Fruit fly (Drosophila melanogaster) whole organism, embryonic: ENCODE results near the gene Cul5.

Experiments
- ATbp ChIP-seq: fragments of 200-800 bp; sonication (Bioruptor generic); optimal IDR thresholded peaks from 2 replicates; lab custom pipeline; 2017; ENCODE audit warnings: missing biosample characterization, mild to moderate bottlenecking, missing genetic modification characterization, missing genetic modification reagents
- Abd-B ChIP-seq: fragments of 200-800 bp; sonication (Bioruptor generic); optimal IDR thresholded peaks from 2 replicates; lab custom pipeline; 2018; ENCODE audit warnings: missing biosample characterization, mild to moderate bottlenecking, missing genetic modification characterization, moderate library complexity
- Adf1 ChIP-seq: fragments of 200-800 bp; sonication (Bioruptor generic); IDR thresholded peaks from 2 replicates; pipeline ENCODE4 v1.3.6; 2022; ENCODE audit warnings: missing biosample characterization, missing genetic modification characterization
- Bdp1 ChIP-seq: fragments of 200-800 bp; sonication (Bioruptor generic); optimal IDR thresholded peaks from 3 replicates; lab custom pipeline; 2016; ENCODE audit warnings: missing biosample characterization, missing genetic modification characterization
- CG10366 ChIP-seq: fragments of 200-800 bp; sonication (Bioruptor generic); IDR thresholded peaks from 2 replicates; pipeline ENCODE4 v1.3.6; 2022; ENCODE audit warnings: missing biosample characterization, missing genetic modification characterization
- CG10462 ChIP-seq: fragments of 200-800 bp; sonication (Bioruptor generic); optimal IDR thresholded peaks from 2 replicates; lab custom pipeline; 2016; ENCODE audit warnings: missing biosample characterization, missing genetic modification characterization
- CG10959 ChIP-seq: fragments of 200-800 bp; sonication (Bioruptor generic); IDR thresholded peaks from 2 replicates; pipeline ENCODE4 v1.3.6; 2022; ENCODE audit warnings: missing biosample characterization, missing genetic modification characterization
- CG11398 ChIP-seq: fragments of 200-800 bp; sonication (Bioruptor generic); optimal IDR thresholded peaks from 2 replicates; lab custom pipeline; 2016; ENCODE audit warnings: missing biosample characterization, missing genetic modification characterization
- CG11696 ChIP-seq: fragments of 200-800 bp; sonication (Bioruptor generic); IDR thresholded peaks from 2 replicates; pipeline ENCODE4 v1.3.6; 2022; ENCODE audit warnings: missing biosample characterization, missing genetic modification characterization
- CG14710 ChIP-seq: fragments of 200-800 bp; sonication (Bioruptor generic); optimal IDR thresholded peaks from 3 replicates; lab custom pipeline; 2019; ENCODE audit warnings: missing biosample characterization, mild to moderate bottlenecking, missing genetic modification characterization, moderate library complexity
- CG15514 ChIP-seq: fragments of 200-800 bp; sonication (Bioruptor generic); optimal IDR thresholded peaks from 3 replicates; lab custom pipeline; 2017; ENCODE audit warnings: missing biosample characterization, missing genetic modification characterization, mild to moderate bottlenecking, moderate library complexity, missing genetic modification reagents
- CG17829 ChIP-seq: fragments of 200-800 bp; optimal IDR thresholded peaks from 2 replicates; lab custom pipeline; 2019; ENCODE audit warnings: missing biosample characterization, mild to moderate bottlenecking, missing genetic modification characterization, moderate library complexity
- CG2116 ChIP-seq: fragments of 200-800 bp; sonication (Bioruptor generic); optimal IDR thresholded peaks from 3 replicates; lab custom pipeline; 2018; ENCODE audit warnings: missing biosample characterization, mild to moderate bottlenecking, missing genetic modification characterization
- CG2678 ChIP-seq: fragments of 200-800 bp; sonication (Bioruptor generic); optimal IDR thresholded peaks from 3 replicates; lab custom pipeline; 2019; ENCODE audit warnings: missing biosample characterization, mild to moderate bottlenecking, missing genetic modification characterization, moderate library complexity
- CG31388 ChIP-seq: fragments of 200-800 bp; sonication (Bioruptor generic); optimal IDR thresholded peaks from 2 replicates; lab custom pipeline; 2016; ENCODE audit warnings: missing biosample characterization, missing genetic modification characterization
- CG32772 ChIP-seq: fragments of 200-800 bp; sonication (Bioruptor generic); IDR thresholded peaks from 2 replicates; pipeline ENCODE4 v1.3.6; 2022; ENCODE audit warnings: missing biosample characterization, missing genetic modification characterization
- CG3847 ChIP-seq: fragments of 200-800 bp; sonication (Bioruptor generic); IDR thresholded peaks from 2 replicates; pipeline ENCODE4 v1.3.6; 2022; ENCODE audit warnings: missing biosample characterization, missing genetic modification characterization
- CG4404 ChIP-seq: fragments of 200-800 bp; sonication (Bioruptor generic); IDR thresholded peaks from 2 replicates; pipeline ENCODE4 v1.3.6; 2022; ENCODE audit warnings: missing biosample characterization, missing genetic modification characterization
- CG4424 ChIP-seq: fragments of 200-800 bp; sonication (Bioruptor generic); optimal IDR thresholded peaks from 3 replicates; lab custom pipeline; 2016; ENCODE audit warnings: missing biosample characterization, missing genetic modification characterization
- CG5953 ChIP-seq: fragments of 200-800 bp; sonication (Bioruptor generic); IDR thresholded peaks from 2 replicates; pipeline ENCODE4 v1.3.6; 2022; ENCODE audit warnings: missing biosample characterization, missing genetic modification characterization
- CG6765 ChIP-seq: fragments of 200-800 bp; sonication (Bioruptor generic); optimal IDR thresholded peaks from 3 replicates; lab custom pipeline; 2017; ENCODE audit warnings: missing biosample characterization, mild to moderate bottlenecking, missing genetic modification characterization
- CG7357 ChIP-seq: fragments of 200-800 bp; sonication (Bioruptor generic); IDR thresholded peaks from 3 replicates; pipeline ENCODE4 v1.3.6; 2022; ENCODE audit warnings: missing biosample characterization, missing genetic modification characterization
- CG8290 ChIP-seq, 3 experiments: fragments of 200-800 bp; sonication (Bioruptor generic); optimal IDR thresholded peaks; 2 replicates each; lab custom pipeline; 2016 to 2019; ENCODE audit warnings: missing biosample characterization in 3 of 3, missing genetic modification characterization in 3 of 3, mild to moderate bottlenecking in 2 of 3, moderate library complexity in 1 of 3
- CG9932 ChIP-seq: fragments of 200-800 bp; sonication (Bioruptor generic); IDR thresholded peaks from 2 replicates; pipeline ENCODE4 v1.3.6; 2022; ENCODE audit warnings: missing biosample characterization, missing genetic modification characterization
- CHES-1-like ChIP-seq: fragments of 200-800 bp; sonication (Bioruptor generic); optimal IDR thresholded peaks from 2 replicates; lab custom pipeline; 2016; ENCODE audit warnings: missing biosample characterization, missing genetic modification characterization
- Dbx ChIP-seq: fragments of 200-800 bp; sonication (Bioruptor generic); IDR thresholded peaks from 3 replicates; pipeline ENCODE4 v1.3.6; 2022; ENCODE audit warnings: missing biosample characterization, missing genetic modification characterization
- Fer2 ChIP-seq: fragments of 200-800 bp; sonication (Bioruptor generic); optimal IDR thresholded peaks from 2 replicates; lab custom pipeline; 2018; ENCODE audit warnings: missing biosample characterization, mild to moderate bottlenecking, missing genetic modification characterization, moderate library complexity
- Hsf ChIP-seq: fragments of 200-800 bp; sonication (Bioruptor generic); optimal IDR thresholded peaks from 3 replicates; lab custom pipeline; 2016; ENCODE audit warnings: missing biosample characterization, missing genetic modification characterization
- Max ChIP-seq: fragments of 200-800 bp; sonication (Bioruptor generic); optimal IDR thresholded peaks from 2 replicates; lab custom pipeline; 2016; ENCODE audit warnings: missing biosample characterization, mild to moderate bottlenecking, missing genetic modification characterization
- Med ChIP-seq: fragments of 200-800 bp; sonication (Bioruptor generic); peaks from one replicate; lab custom pipeline; 2016; ENCODE audit warnings: missing biosample characterization, missing genetic modification characterization, mild to moderate bottlenecking, inconsistent platforms, moderate library complexity
- NC2β ChIP-seq: fragments of 200-800 bp; sonication (Bioruptor generic); optimal IDR thresholded peaks from 2 replicates; lab custom pipeline; 2016; ENCODE audit warnings: missing biosample characterization, missing genetic modification characterization
- Ravus ChIP-seq: fragments of 200-800 bp; sonication (Bioruptor generic); IDR thresholded peaks from 2 replicates; pipeline ENCODE4 v1.3.6; 2022; ENCODE audit warnings: missing biosample characterization, missing genetic modification characterization
- Sox100B ChIP-seq: fragments of 200-800 bp; sonication (Bioruptor generic); optimal IDR thresholded peaks from 3 replicates; lab custom pipeline; 2018; ENCODE audit warnings: missing biosample characterization, mild to moderate bottlenecking, missing genetic modification characterization
- az2 ChIP-seq: fragments of 200-800 bp; sonication (Bioruptor generic); optimal IDR thresholded peaks from 3 replicates; lab custom pipeline; 2016; ENCODE audit warnings: missing biosample characterization, missing genetic modification characterization
- chm ChIP-seq: fragments of 200-800 bp; sonication (Bioruptor generic); IDR thresholded peaks from 2 replicates; pipeline ENCODE4 v1.3.6; 2022; ENCODE audit warnings: missing biosample characterization, missing genetic modification characterization
- crp ChIP-seq, 2 experiments: fragments of 200-800 bp; sonication (Bioruptor generic); optimal IDR thresholded peaks; 2 replicates in 1 of 2; 3 replicates in 1 of 2; lab custom pipeline; 2017; ENCODE audit warnings: missing biosample characterization in 2 of 2, missing genetic modification characterization in 2 of 2, mild to moderate bottlenecking in 1 of 2, moderate library complexity in 1 of 2
- cwo ChIP-seq: fragments of 200-800 bp; sonication (Bioruptor generic); optimal IDR thresholded peaks from 3 replicates; lab custom pipeline; 2017; ENCODE audit warnings: missing biosample characterization, missing genetic modification characterization, mild to moderate bottlenecking, moderate library complexity, missing genetic modification reagents
- danr ChIP-seq: fragments of 200-800 bp; sonication (Bioruptor generic); IDR thresholded peaks from 2 replicates; pipeline ENCODE4 v1.3.6; 2022; ENCODE audit warnings: missing biosample characterization, missing genetic modification characterization
- ems ChIP-seq: fragments of 200-800 bp; sonication (Bioruptor generic); optimal IDR thresholded peaks from 3 replicates; lab custom pipeline; 2016; ENCODE audit warnings: missing biosample characterization, missing genetic modification characterization
- gem ChIP-seq: fragments of 200-800 bp; sonication (Bioruptor generic); optimal IDR thresholded peaks from 2 replicates; lab custom pipeline; 2019; ENCODE audit warnings: missing biosample characterization, mild to moderate bottlenecking, missing genetic modification characterization, moderate library complexity
- her ChIP-seq: fragments of 200-800 bp; sonication (Bioruptor generic); optimal IDR thresholded peaks from 2 replicates; lab custom pipeline; 2016; ENCODE audit warnings: missing biosample characterization, missing genetic modification characterization
- inv ChIP-seq: fragments of 200-800 bp; sonication (Bioruptor generic); IDR thresholded peaks from 2 replicates; pipeline ENCODE4 v1.3.6; 2022; ENCODE audit warnings: missing biosample characterization, missing genetic modification characterization; ENCODE audit not compliant: partially characterized antibody
- jumu ChIP-seq: fragments of 200-800 bp; sonication (Bioruptor generic); optimal IDR thresholded peaks from 3 replicates; lab custom pipeline; 2016; ENCODE audit warnings: missing biosample characterization, missing genetic modification characterization
- klu ChIP-seq: fragments of 200-800 bp; sonication (Bioruptor generic); IDR thresholded peaks from 2 replicates; pipeline ENCODE4 v1.3.6; 2022; ENCODE audit warnings: missing biosample characterization, missing genetic modification characterization
- mam ChIP-seq: fragments of 200-800 bp; sonication (Bioruptor generic); optimal IDR thresholded peaks from 3 replicates; lab custom pipeline; 2016; ENCODE audit warnings: missing biosample characterization, missing genetic modification characterization
- nmo ChIP-seq: fragments of 200-800 bp; sonication (Bioruptor generic); optimal IDR thresholded peaks from 2 replicates; lab custom pipeline; 2018; ENCODE audit warnings: missing biosample characterization, mild to moderate bottlenecking, missing genetic modification characterization, moderate library complexity
- pnt ChIP-seq: fragments of 200-800 bp; sonication (Bioruptor generic); optimal IDR thresholded peaks from 3 replicates; lab custom pipeline; 2016; ENCODE audit warnings: missing biosample characterization, missing genetic modification characterization
- schlank ChIP-seq: fragments of 200-800 bp; sonication (Bioruptor generic); optimal IDR thresholded peaks from 2 replicates; lab custom pipeline; 2018; ENCODE audit warnings: missing biosample characterization, mild to moderate bottlenecking, missing genetic modification characterization
- sima ChIP-seq: fragments of 200-800 bp; sonication (Bioruptor generic); optimal IDR thresholded peaks from 2 replicates; lab custom pipeline; 2016; ENCODE audit warnings: missing biosample characterization, missing genetic modification characterization

Cul5 gene

dm6 chr3R:29033909-29034629 lies 28.7 kb downstream of the Cul5 start, which contains the start of the genes beta4GalNAcTB and Cpsf100 (continued):
- no peak for TF ChIP-seq Ravus (GFP tag; lab: Robert Waterston, UW)
- TF ChIP-seq Max, result peak; percentile 78
- TF ChIP-seq CG7357 (GFP tag; lab: Robert Waterston, UW), result no peak; the same call in 2 of the 3 replicates
- TF ChIP-seq inv (GFP tag; lab: Robert Waterston, UW), result no peak
- TF ChIP-seq Med, result peak; percentile 89
- peak; percentile 27 for TF ChIP-seq NC2β (GFP tag; lab: Kevin White, UChicago)
- TF ChIP-seq CG10462 (GFP tag; lab: Kevin White, UChicago), result peak; percentile 43
- TF ChIP-seq CG9932 (GFP tag; lab: Robert Waterston, UW), result peak; percentile 79
- peak; percentile 31 to 83 for TF ChIP-seq crp (GFP tag; optimal IDR thresholded peaks at IDR 0.05; lab: Kevin White, UChicago)
- peak; percentile 38 for TF ChIP-seq CG2116 (GFP tag; lab: Kevin White, UChicago)
- TF ChIP-seq CG31388, result peak; percentile 25
- peak; percentile 49 for TF ChIP-seq CG3847 (GFP tag; lab: Robert Waterston, UW)
- 0 out of 2 replicates have a peak, but pooled peaks have one; percentile 37 for TF ChIP-seq CG11696 (GFP tag; lab: Robert Waterston, UW)
- peak; percentile 8 for TF ChIP-seq CG15514 (GFP tag; lab: Kevin White, UChicago)
- no peak for TF ChIP-seq schlank (tag; lab: Kevin White, UChicago)
- TF ChIP-seq Hsf, result peak; percentile 82
- TF ChIP-seq CG17829 (tag; lab: Kevin White, UChicago), result peak; percentile 56
- peak; percentile 51 for TF ChIP-seq jumu (GFP tag; lab: Kevin White, UChicago)
- peak; percentile 49 for TF ChIP-seq cwo (GFP tag; lab: Kevin White, UChicago)
- TF ChIP-seq CG6765, result peak; percentile 47
- TF ChIP-seq Abd-B, result peak; percentile 77
- peak; percentile 87 for TF ChIP-seq CG4424 (GFP tag; lab: Kevin White, UChicago)
- peak; percentile 21 for TF ChIP-seq ems (GFP tag; lab: Kevin White, UChicago)
- TF ChIP-seq CG14710 (tag; lab: Kevin White, UChicago), result peak; percentile 78
- TF ChIP-seq Sox100B, result peak; percentile 83
- TF ChIP-seq Dbx (GFP tag; lab: Robert Waterston, UW), result peak; percentile 34
- TF ChIP-seq mam, result peak; percentile 64
- TF ChIP-seq gem (tag; lab: Kevin White, UChicago), result peak; percentile 80
- peak; percentile 64 for TF ChIP-seq CG32772 (GFP tag; lab: Robert Waterston, UW)
- peak; percentile 44 for TF ChIP-seq CG8290 (GFP tag; optimal IDR thresholded peaks at IDR 0.05; lab: Kevin White, UChicago)
- no peak for TF ChIP-seq CG8290 (tag; optimal IDR thresholded peaks at IDR 0.05; lab: Kevin White, UChicago)
- no peak; the same call in 1 of the 2 replicates for TF ChIP-seq Adf1 (GFP tag; lab: Robert Waterston, UW)
- 0 out of 2 replicates have a peak, but pooled peaks have one; percentile 36 for TF ChIP-seq CG5953
- peak; percentile 50 for TF ChIP-seq klu
- no peak for TF ChIP-seq sima
- peak; percentile 62 for TF ChIP-seq pnt
- TF ChIP-seq CG10959 (GFP tag; lab: Robert Waterston, UW), result peak; percentile 42; the same call in 1 of the 2 replicates
- peak; percentile 79 for TF ChIP-seq az2 (GFP tag; lab: Kevin White, UChicago)
- TF ChIP-seq ATbp (GFP tag; lab: Kevin White, UChicago), result peak; percentile 36
- TF ChIP-seq nmo (GFP tag; lab: Kevin White, UChicago), result peak; percentile 86
- TF ChIP-seq Fer2 (tag; lab: Kevin White, UChicago), result peak; percentile 31
- TF ChIP-seq CG11398 (GFP tag; lab: Kevin White, UChicago), result no peak
- peak; percentile 61 for TF ChIP-seq CG10366 (GFP tag; lab: Robert Waterston, UW)
- peak; percentile 7 for TF ChIP-seq her (GFP tag; lab: Kevin White, UChicago)
- 0 out of 2 replicates have a peak, but pooled peaks have one; percentile 52 for TF ChIP-seq chm (GFP tag; lab: Robert Waterston, UW)
- TF ChIP-seq CHES-1-like (GFP tag; lab: Kevin White, UChicago), result peak; percentile 47
- 0 out of 2 replicates have a peak, but pooled peaks have one; percentile 20 for TF ChIP-seq danr (GFP tag; lab: Robert Waterston, UW)
- peak; percentile 67 for TF ChIP-seq CG4404 (GFP tag; lab: Robert Waterston, UW)
- TF ChIP-seq Bdp1 (GFP tag; lab: Kevin White, UChicago), result peak; percentile 48
- peak; percentile 83 for TF ChIP-seq CG2678 (tag; lab: Kevin White, UChicago)
